Worm (Caenorhabditis elegans) whole organism, L1 larva: ENCODE measurements around the gene cbd-1.

Source experiments
- aly-2 ChIP-seq: fragments of 150-350 bp; optimal IDR thresholded peaks from 2 replicates; lab custom pipeline; 2014; ENCODE audit warnings: missing biosample characterization, missing genetic modification characterization
- ama-1 ChIP-seq: fragments of 150-350 bp; optimal IDR thresholded peaks from 2 replicates; lab custom pipeline; 2014
- elt-3 ChIP-seq, 6 experiments: fragments of 150-350 bp in 1 of 6; sonication (generic microtip); optimal IDR thresholded peaks; 2 replicates each; lab custom pipeline; 2017 to 2018; ENCODE audit warnings: missing biosample characterization in 6 of 6, missing genetic modification characterization in 6 of 6, inconsistent platforms in 1 of 6
- jun-1 ChIP-seq: fragments of 150-350 bp; optimal IDR thresholded peaks from 2 replicates; lab custom pipeline; 2014; ENCODE audit warnings: missing biosample characterization, missing genetic modification reagents, missing genetic modification characterization
- nhr-77 ChIP-seq: fragments of 150-350 bp; optimal IDR thresholded peaks from 2 replicates; lab custom pipeline; 2014; ENCODE audit warnings: missing biosample characterization, missing genetic modification characterization

ce11 chrIV:11326939-11327565, 45.7 kb upstream of the cbd-1 start, which contains the start of gene B0035.21:
- no peak for TF ChIP-seq ama-1 (lab: Kevin White, UChicago)
- TF ChIP-seq nhr-77 (tag; lab: Kevin White, UChicago) = no peak
- TF ChIP-seq aly-2 (tag; lab: Kevin White, UChicago) = no peak
- no peak for TF ChIP-seq jun-1
- TF ChIP-seq elt-3 (tag; optimal IDR thresholded peaks at IDR 0.05; lab: Kevin White, UChicago) = no peak
